Worm (Caenorhabditis elegans): ENCODE measurements around the gene twk-48.

- TF ChIP-seq egl-27 (tag; optimal IDR thresholded peaks at IDR 0.05) (no peak), ces-1 (GFP tag; optimal IDR thresholded peaks at IDR 0.05) (no peak), dmd-6 (GFP tag; IDR thresholded peaks at IDR 0.05) (no peak), pqm-1 (tag; optimal IDR thresholded peaks at IDR 0.05) (no peak), hlh-11 (tag; optimal IDR thresholded peaks at IDR 0.05) (no peak), nhr-6 (tag; optimal IDR thresholded peaks at IDR 0.05) (no peak), lin-39 (tag; optimal IDR thresholded peaks at IDR 0.05) (no peak), nhr-48 (tag; optimal IDR thresholded peaks at IDR 0.05) (no peak), nhr-237 (tag; optimal IDR thresholded peaks at IDR 0.05) (no peak), egl-43 (GFP tag; IDR thresholded peaks at IDR 0.05) (no peak), R02D3.7 (tag; optimal IDR thresholded peaks at IDR 0.05) (no peak)
Measured at ce11 chrIII:9892855-9893254, 32.3 kb downstream of the twk-48 start, which contains the start of gene mam-7.

All from whole organism, L4 larva.